Fruit fly (Drosophila melanogaster): ENCODE data around the gene CG17196.

dm6 chr3R:25739727-25740126 lies 36.3 kb downstream of the CG17196 start:
- TF ChIP-seq cic (GFP tag; optimal IDR thresholded peaks at IDR 0.05) (no peak), CG1620 (GFP tag; optimal IDR thresholded peaks at IDR 0.05) (no peak), CG7101 (tag; optimal IDR thresholded peaks at IDR 0.05) (no peak), CG11617 (GFP tag; optimal IDR thresholded peaks at IDR 0.05) (no peak), Hr96 (GFP tag; optimal IDR thresholded peaks at IDR 0.05) (no peak), bab1 (GFP tag; optimal IDR thresholded peaks at IDR 0.05) (no peak)

All from whole organism, adult.